Worm (Caenorhabditis elegans) whole organism, late embryonic: ENCODE measurements around the gene cutl-16.

Experiments
- hlh-8 ChIP-seq: sonication (generic microtip); optimal IDR thresholded peaks from 2 replicates; lab custom pipeline; 2016; ENCODE audit warnings: missing genotype, missing genetic modification characterization, missing compliant biosample characterization
- madf-2 ChIP-seq: sonication (generic microtip); optimal IDR thresholded peaks from 2 replicates; lab custom pipeline; 2017; ENCODE audit warnings: missing genetic modification characterization, missing compliant biosample characterization
- syd-9 ChIP-seq: sonication (generic microtip); optimal IDR thresholded peaks from 2 replicates; lab custom pipeline; 2016; ENCODE audit warnings: mild to moderate bottlenecking, missing genetic modification characterization, moderate library complexity, missing compliant biosample characterization
- unc-86 ChIP-seq: sonication (generic microtip); optimal IDR thresholded peaks from 2 replicates; lab custom pipeline; 2016; ENCODE audit warnings: missing genetic modification characterization, missing compliant biosample characterization

DNA sequence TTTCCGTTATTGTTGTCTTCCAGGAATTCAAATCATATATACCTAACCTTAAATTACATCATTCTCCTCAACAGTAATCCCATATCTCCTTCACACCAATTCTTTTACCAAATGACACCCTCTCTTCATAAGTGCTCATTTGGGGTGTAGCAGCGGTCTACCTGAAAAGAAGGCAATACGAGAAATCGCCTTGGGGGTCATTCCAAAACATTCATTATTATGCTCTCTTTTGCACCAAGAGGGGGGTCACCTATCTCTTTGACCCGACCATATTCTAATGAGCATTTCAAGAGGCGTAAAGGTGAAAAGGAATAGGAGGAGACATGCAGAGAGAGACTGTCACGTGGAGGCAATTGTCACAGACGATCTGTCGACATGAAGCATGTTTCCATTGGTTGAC lies 4.4 kb upstream of the cutl-16 start:
- TF ChIP-seq syd-9 (tag; lab: Kevin White, UChicago) (no peak), madf-2 (tag; lab: Kevin White, UChicago) (no peak), unc-86 (tag; lab: Kevin White, UChicago) (no peak), hlh-8 (tag; lab: Kevin White, UChicago) (no peak)
